Fruit fly (Drosophila melanogaster) whole organism, prepupa: ENCODE results near the gene me31B.

Source experiments
- Blimp-1 ChIP-seq: fragments of 200-800 bp; sonication (Bioruptor generic); optimal IDR thresholded peaks from 3 replicates; lab custom pipeline; 2017; ENCODE audit warnings: missing biosample characterization, missing genetic modification characterization, mild to moderate bottlenecking, moderate library complexity, missing genetic modification reagents
- CG6808 ChIP-seq: fragments of 200-800 bp; sonication (Bioruptor generic); optimal IDR thresholded peaks from 3 replicates; lab custom pipeline; 2017; ENCODE audit warnings: missing biosample characterization, missing genetic modification characterization, mild to moderate bottlenecking, moderate library complexity, missing genetic modification reagents
- CG6854 ChIP-seq: fragments of 200-800 bp; sonication (Bioruptor generic); optimal IDR thresholded peaks from 2 replicates; lab custom pipeline; 2017; ENCODE audit warnings: missing biosample characterization, mild to moderate bottlenecking, missing genetic modification characterization
- CG8119 ChIP-seq: fragments of 200-800 bp; sonication (Bioruptor generic); IDR thresholded peaks from 3 replicates; pipeline ENCODE4 v1.3.6; 2022; ENCODE audit warnings: missing biosample characterization, missing genetic modification characterization
- CG8632 ChIP-seq: fragments of 200-800 bp; sonication (Bioruptor generic); optimal IDR thresholded peaks from 3 replicates; lab custom pipeline; 2016; ENCODE audit warnings: missing biosample characterization, missing genetic modification characterization
- Ets21C ChIP-seq: fragments of 200-800 bp; sonication (Bioruptor generic); optimal IDR thresholded peaks from 3 replicates; lab custom pipeline; 2016; ENCODE audit warnings: missing biosample characterization, missing genetic modification characterization
- Gug ChIP-seq: fragments of 200-800 bp; sonication (Bioruptor generic); IDR thresholded peaks from 2 replicates; pipeline ENCODE4 v1.3.6; 2022; ENCODE audit warnings: missing biosample characterization, missing genetic modification characterization
- Hr38 ChIP-seq: sonication (Bioruptor generic); optimal IDR thresholded peaks from 2 replicates; lab custom pipeline; 2016; ENCODE audit warnings: missing biosample characterization, missing genetic modification characterization
- OdsH ChIP-seq: fragments of 200-800 bp; sonication (Bioruptor generic); optimal IDR thresholded peaks from 3 replicates; lab custom pipeline; 2016; ENCODE audit warnings: missing biosample characterization, missing genetic modification characterization
- Smox ChIP-seq: fragments of 200-800 bp; sonication (Bioruptor generic); optimal IDR thresholded peaks from 3 replicates; lab custom pipeline; 2016; ENCODE audit warnings: missing biosample characterization, missing genetic modification characterization
- fd85E ChIP-seq: fragments of 200-800 bp; sonication (Bioruptor generic); optimal IDR thresholded peaks from 3 replicates; lab custom pipeline; 2016; ENCODE audit warnings: missing biosample characterization, missing genetic modification characterization
- spab ChIP-seq: fragments of 200-800 bp; sonication (Bioruptor generic); optimal IDR thresholded peaks from 2 replicates; lab custom pipeline; 2017; ENCODE audit warnings: missing biosample characterization, mild to moderate bottlenecking, missing genetic modification characterization, missing genetic modification reagents
- svp ChIP-seq: fragments of 200-800 bp; sonication (Bioruptor generic); peaks from one replicate; lab custom pipeline; 2016; ENCODE audit warnings: missing biosample characterization, missing genetic modification characterization

dm6 chr2L:10231092-10231494 lies 8.0 kb upstream of the me31B start:
- TF ChIP-seq Smox (no peak), CG6808 (GFP tag; lab: Kevin White, UChicago) (peak; percentile 14), Gug (GFP tag; lab: Robert Waterston, UW) (no peak), CG8119 (peak; percentile 51; the same call in 2 of the 3 replicates), Ets21C (GFP tag; lab: Kevin White, UChicago) (no peak), OdsH (GFP tag; lab: Kevin White, UChicago) (peak; percentile 57), spab (GFP tag; lab: Kevin White, UChicago) (no peak), fd85E (GFP tag; lab: Kevin White, UChicago) (no peak), CG6854 (GFP tag; lab: Kevin White, UChicago) (no peak), Hr38 (GFP tag; lab: Kevin White, UChicago) (no peak), Blimp-1 (no peak), CG8632 (GFP tag; lab: Kevin White, UChicago) (peak; percentile 29), svp (no peak)
